Worm (Caenorhabditis elegans) whole organism, L1 larva: Measurements from ENCODE around the gene M163.10.

Experiments
- C04F5.9 ChIP-seq: sonication (generic microtip); optimal IDR thresholded peaks from 2 replicates; lab custom pipeline; 2016; ENCODE audit warnings: missing genetic modification characterization, missing compliant biosample characterization
- aly-2 ChIP-seq: fragments of 150-350 bp; optimal IDR thresholded peaks from 2 replicates; lab custom pipeline; 2014; ENCODE audit warnings: missing biosample characterization, missing genetic modification characterization
- efl-1 ChIP-seq, 4 experiments: fragments of 150-350 bp; optimal IDR thresholded peaks in 3 of 4; peaks in 1 of 4; 1 replicate in 1 of 4; 2 replicates in 3 of 4; lab custom pipeline; 2014; ENCODE audit warnings: missing biosample characterization in 2 of 4, missing genetic modification characterization in 2 of 4, missing genetic modification reagents in 2 of 4
- fos-1 ChIP-seq: fragments of 150-350 bp; optimal IDR thresholded peaks from 2 replicates; lab custom pipeline; 2014; ENCODE audit warnings: missing biosample characterization, missing genetic modification characterization
- lin-13 ChIP-seq: fragments of 150-350 bp; optimal IDR thresholded peaks from 2 replicates; lab custom pipeline; 2014; ENCODE audit warnings: missing biosample characterization, missing genetic modification reagents, missing genetic modification characterization
- lin-39 ChIP-seq: fragments of 150-350 bp; optimal IDR thresholded peaks from 2 replicates; lab custom pipeline; 2014; ENCODE audit warnings: missing biosample characterization, missing genetic modification reagents, missing genetic modification characterization
- mep-1 ChIP-seq: fragments of 150-350 bp; optimal IDR thresholded peaks from 2 replicates; lab custom pipeline; 2014; ENCODE audit warnings: missing biosample characterization, missing genetic modification characterization
- nhr-11 ChIP-seq: fragments of 150-350 bp; optimal IDR thresholded peaks from 2 replicates; lab custom pipeline; 2014; ENCODE audit warnings: missing biosample characterization, missing genetic modification characterization
- nhr-237 ChIP-seq: fragments of 150-350 bp; optimal IDR thresholded peaks from 2 replicates; lab custom pipeline; 2014; ENCODE audit warnings: missing biosample characterization, missing genetic modification characterization
- nhr-28 ChIP-seq: fragments of 150-350 bp; optimal IDR thresholded peaks from 2 replicates; lab custom pipeline; 2014; ENCODE audit warnings: missing biosample characterization, missing genetic modification characterization
- skn-1 ChIP-seq: fragments of 150-350 bp; optimal IDR thresholded peaks from 2 replicates; lab custom pipeline; 2014; ENCODE audit warnings: missing biosample characterization, missing genetic modification characterization
- snpc-4 ChIP-seq: fragments of 150-350 bp; optimal IDR thresholded peaks from 2 replicates; lab custom pipeline; 2014; ENCODE audit warnings: missing biosample characterization, missing genetic modification characterization
- zip-4 ChIP-seq: fragments of 200-800 bp; sonication (Bioruptor generic); optimal IDR thresholded peaks from 2 replicates; lab custom pipeline; 2018; ENCODE audit warnings: mild to moderate bottlenecking, missing genetic modification characterization, moderate library complexity, missing compliant biosample characterization

DNA sequence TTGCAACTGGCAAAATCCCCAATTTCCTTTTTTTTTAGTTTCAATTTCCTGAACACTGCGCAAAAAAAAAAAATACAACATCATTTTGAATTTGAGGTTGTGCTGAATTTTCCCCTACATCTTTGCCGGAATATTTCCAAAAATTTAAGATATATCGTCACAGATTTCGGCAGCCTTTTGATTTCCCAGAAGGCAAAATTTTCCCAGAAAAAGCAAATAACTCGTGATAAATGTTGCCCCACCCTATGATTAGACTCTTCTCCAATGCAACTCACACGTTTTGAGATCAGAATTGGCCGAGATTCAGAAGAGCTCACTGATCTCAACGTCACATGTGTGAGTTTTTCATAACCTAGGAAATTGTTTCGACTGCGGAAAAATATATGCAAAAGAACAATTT, 21.7 kb downstream of the M163.10 start:
- TF ChIP-seq lin-39 (tag; lab: Kevin White, UChicago) (no peak), nhr-28 (tag; lab: Kevin White, UChicago) (no peak), efl-1 (optimal IDR thresholded peaks at IDR 0.05; lab: Kevin White, UChicago) (no peak), efl-1 (GFP tag; optimal IDR thresholded peaks at IDR 0.05 in 1 of 2; lab: Kevin White, UChicago) (no peak), C04F5.9 (no peak), fos-1 (tag; lab: Kevin White, UChicago) (peak; percentile 1), lin-13 (GFP tag; lab: Kevin White, UChicago) (no peak), nhr-237 (tag; lab: Kevin White, UChicago) (no peak), skn-1 (tag; lab: Kevin White, UChicago) (no peak), aly-2 (tag; lab: Kevin White, UChicago) (no peak), snpc-4 (tag; lab: Kevin White, UChicago) (no peak), mep-1 (tag; lab: Kevin White, UChicago) (no peak), zip-4 (GFP tag; lab: Kevin White, UChicago) (no peak), nhr-11 (tag; lab: Kevin White, UChicago) (peak; percentile 8)
